Worm (Caenorhabditis elegans) whole organism, L3 larva: ENCODE results near the gene btb-5.

Source experiments
- R02D3.7 ChIP-seq: fragments of 150-350 bp; optimal IDR thresholded peaks from 2 replicates; lab custom pipeline; 2014; ENCODE audit warnings: missing biosample characterization, missing genetic modification characterization
- ZK546.5 ChIP-seq: sonication (generic microtip); optimal IDR thresholded peaks from 2 replicates; lab custom pipeline; 2017; ENCODE audit warnings: missing biosample characterization, missing genetic modification characterization
- aly-2 ChIP-seq: fragments of 150-350 bp; optimal IDR thresholded peaks from 2 replicates; lab custom pipeline; 2014; ENCODE audit warnings: missing biosample characterization, missing genetic modification characterization
- ama-1 ChIP-seq: fragments of 150-350 bp; optimal IDR thresholded peaks from 2 replicates; lab custom pipeline; 2018
- ceh-16 ChIP-seq: sonication (generic microtip); optimal IDR thresholded peaks from 2 replicates; lab custom pipeline; 2017; ENCODE audit warnings: missing biosample characterization, missing genetic modification characterization
- ceh-28 ChIP-seq: fragments of 150-350 bp; optimal IDR thresholded peaks from 2 replicates; lab custom pipeline; 2014; ENCODE audit warnings: missing biosample characterization, missing genetic modification reagents, missing genetic modification characterization
- ceh-82 ChIP-seq: fragments of 150-350 bp; optimal IDR thresholded peaks from 2 replicates; lab custom pipeline; 2014; ENCODE audit warnings: missing biosample characterization, missing genetic modification characterization
- ceh-9 ChIP-seq: sonication (generic microtip); optimal IDR thresholded peaks from 2 replicates; lab custom pipeline; 2018; ENCODE audit warnings: missing biosample characterization, missing genetic modification characterization
- daf-12 ChIP-seq: fragments of 150-350 bp; optimal IDR thresholded peaks from 2 replicates; lab custom pipeline; 2014; ENCODE audit warnings: missing biosample characterization, missing genetic modification reagents, missing genetic modification characterization
- egl-27 ChIP-seq: sonication (generic microtip); optimal IDR thresholded peaks from 4 replicates; lab custom pipeline; 2017; ENCODE audit warnings: missing biosample characterization, missing genetic modification reagents, missing genetic modification characterization
- egl-5 ChIP-seq: fragments of 150-350 bp; optimal IDR thresholded peaks from 2 replicates; lab custom pipeline; 2017; ENCODE audit warnings: missing biosample characterization, missing genetic modification reagents, missing genetic modification characterization, inconsistent platforms
- elt-1 ChIP-seq: fragments of 150-350 bp; optimal IDR thresholded peaks from 2 replicates; lab custom pipeline; 2014; ENCODE audit warnings: missing biosample characterization, missing genetic modification characterization
- elt-2 ChIP-seq: sonication (generic microtip); optimal IDR thresholded peaks from 2 replicates; lab custom pipeline; 2016; ENCODE audit warnings: missing genetic modification reagents, mild to moderate bottlenecking, missing genetic modification characterization, missing compliant biosample characterization
- elt-3 ChIP-seq, 3 experiments: fragments of 150-350 bp in 1 of 3; sonication (generic microtip) in 2 of 3; optimal IDR thresholded peaks; 2 replicates in 2 of 3; 4 replicates in 1 of 3; lab custom pipeline; 2014 to 2017; ENCODE audit warnings: missing biosample characterization in 3 of 3, missing genetic modification characterization in 3 of 3
- eor-1 ChIP-seq, 2 experiments: fragments of 150-350 bp; optimal IDR thresholded peaks; 2 replicates each; lab custom pipeline; 2014 to 2018; ENCODE audit warnings: missing biosample characterization in 2 of 2, missing genetic modification characterization in 2 of 2
- fkh-10 ChIP-seq: sonication (generic microtip); optimal IDR thresholded peaks from 2 replicates; lab custom pipeline; 2017; ENCODE audit warnings: missing biosample characterization, missing genetic modification reagents, missing genetic modification characterization
- fkh-2 ChIP-seq: fragments of 150-350 bp; optimal IDR thresholded peaks from 2 replicates; lab custom pipeline; 2014; ENCODE audit warnings: missing biosample characterization, missing genetic modification reagents, missing genetic modification characterization
- fos-1 ChIP-seq: fragments of 150-350 bp; optimal IDR thresholded peaks from 2 replicates; lab custom pipeline; 2014; ENCODE audit warnings: missing biosample characterization, missing genetic modification characterization
- hmg-11 ChIP-seq: sonication (generic microtip); optimal IDR thresholded peaks from 2 replicates; lab custom pipeline; 2016; ENCODE audit warnings: missing genetic modification characterization, missing compliant biosample characterization
- jun-1 ChIP-seq: fragments of 150-350 bp; optimal IDR thresholded peaks from 2 replicates; lab custom pipeline; 2014; ENCODE audit warnings: missing biosample characterization, missing genetic modification reagents, missing genetic modification characterization
- lin-15B ChIP-seq: fragments of 150-350 bp; optimal IDR thresholded peaks from 2 replicates; lab custom pipeline; 2014; ENCODE audit warnings: missing biosample characterization, missing genetic modification characterization
- lin-39 ChIP-seq: fragments of 150-350 bp; optimal IDR thresholded peaks from 2 replicates; lab custom pipeline; 2018; ENCODE audit warnings: missing biosample characterization, missing genetic modification reagents, missing genetic modification characterization
- lsy-12 ChIP-seq: sonication (generic microtip); optimal IDR thresholded peaks from 2 replicates; lab custom pipeline; 2016; ENCODE audit warnings: mild to moderate bottlenecking, missing genetic modification characterization, missing compliant biosample characterization
- mdl-1 ChIP-seq: fragments of 150-350 bp; optimal IDR thresholded peaks from 2 replicates; lab custom pipeline; 2014; ENCODE audit warnings: missing biosample characterization, missing genetic modification characterization
- mml-1 ChIP-seq: fragments of 150-350 bp; sonication (generic microtip); optimal IDR thresholded peaks from 3 replicates; lab custom pipeline; 2014; ENCODE audit warnings: missing biosample characterization, missing genetic modification characterization
- nfya-1 ChIP-seq: sonication (generic microtip); optimal IDR thresholded peaks from 2 replicates; lab custom pipeline; 2017; ENCODE audit warnings: missing genetic modification characterization, mild to moderate bottlenecking, missing compliant biosample characterization, antibody characterized with exemption, moderate library complexity; ENCODE audit not compliant: insufficient read depth
- nhr-11 ChIP-seq: fragments of 150-350 bp; optimal IDR thresholded peaks from 2 replicates; lab custom pipeline; 2014; ENCODE audit warnings: missing biosample characterization, missing genetic modification characterization
- nhr-12 ChIP-seq: fragments of 150-350 bp; optimal IDR thresholded peaks from 2 replicates; lab custom pipeline; 2014; ENCODE audit warnings: missing biosample characterization, missing genetic modification characterization
- nhr-23 ChIP-seq: fragments of 150-350 bp; optimal IDR thresholded peaks from 2 replicates; lab custom pipeline; 2014; ENCODE audit warnings: missing biosample characterization, missing genetic modification reagents, missing genetic modification characterization
- nhr-237 ChIP-seq: fragments of 150-350 bp; optimal IDR thresholded peaks from 2 replicates; lab custom pipeline; 2014; ENCODE audit warnings: missing biosample characterization, missing genetic modification characterization
- nhr-25 ChIP-seq: sonication (generic microtip); optimal IDR thresholded peaks from 2 replicates; lab custom pipeline; 2017; ENCODE audit warnings: missing biosample characterization, missing genetic modification characterization
- nhr-28 ChIP-seq: fragments of 150-350 bp; optimal IDR thresholded peaks from 2 replicates; lab custom pipeline; 2014; ENCODE audit warnings: missing biosample characterization, missing genetic modification characterization
- nhr-43 ChIP-seq: sonication (generic microtip); optimal IDR thresholded peaks from 2 replicates; lab custom pipeline; 2016; ENCODE audit warnings: mild to moderate bottlenecking, missing genetic modification characterization, missing compliant biosample characterization; ENCODE audit not compliant: poor library complexity, severe bottlenecking
- nhr-67 ChIP-seq: fragments of 150-350 bp; optimal IDR thresholded peaks from 2 replicates; lab custom pipeline; 2014; ENCODE audit warnings: missing biosample characterization, missing genetic modification characterization
- nhr-76 ChIP-seq: fragments of 150-350 bp; sonication (generic microtip); optimal IDR thresholded peaks from 5 replicates; lab custom pipeline; 2014; ENCODE audit warnings: missing biosample characterization, missing genetic modification characterization
- nhr-77 ChIP-seq: fragments of 150-350 bp; optimal IDR thresholded peaks from 2 replicates; lab custom pipeline; 2014; ENCODE audit warnings: missing biosample characterization, missing genetic modification characterization
- pha-4 ChIP-seq: fragments of 150-350 bp; optimal IDR thresholded peaks from 2 replicates; lab custom pipeline; 2014; ENCODE audit warnings: missing biosample characterization, missing genetic modification reagents, missing genetic modification characterization
- pqm-1 ChIP-seq: fragments of 150-350 bp; optimal IDR thresholded peaks from 2 replicates; lab custom pipeline; 2017; ENCODE audit warnings: missing biosample characterization, missing genetic modification characterization, inconsistent platforms
- sea-2 ChIP-seq: fragments of 150-350 bp; sonication (generic microtip); optimal IDR thresholded peaks from 4 replicates; lab custom pipeline; 2014; ENCODE audit warnings: missing biosample characterization, missing genetic modification reagents, missing genetic modification characterization
- skn-1 ChIP-seq: fragments of 150-350 bp; optimal IDR thresholded peaks from 2 replicates; lab custom pipeline; 2014; ENCODE audit warnings: missing biosample characterization, missing genetic modification characterization
- snpc-4 ChIP-seq: fragments of 150-350 bp; optimal IDR thresholded peaks from 2 replicates; lab custom pipeline; 2014; ENCODE audit warnings: missing biosample characterization, missing genetic modification characterization
- tbx-2 ChIP-seq: sonication (generic microtip); optimal IDR thresholded peaks from 2 replicates; lab custom pipeline; 2016; ENCODE audit warnings: mild to moderate bottlenecking, missing genetic modification characterization, missing compliant biosample characterization
- unc-39 ChIP-seq: sonication (generic microtip); optimal IDR thresholded peaks from 4 replicates; lab custom pipeline; 2017; ENCODE audit warnings: missing biosample characterization, missing genetic modification characterization
- unc-62 ChIP-seq: fragments of 150-350 bp; sonication (generic microtip); optimal IDR thresholded peaks from 4 replicates; lab custom pipeline; 2014; ENCODE audit warnings: missing biosample characterization, missing genetic modification reagents, missing genetic modification characterization
- zag-1 ChIP-seq: fragments of 150-350 bp; optimal IDR thresholded peaks from 2 replicates; lab custom pipeline; 2014; ENCODE audit warnings: missing biosample characterization, missing genetic modification characterization
- ztf-11 ChIP-seq: fragments of 150-350 bp; optimal IDR thresholded peaks from 2 replicates; lab custom pipeline; 2014; ENCODE audit warnings: missing biosample characterization, missing genetic modification characterization
- ztf-4 ChIP-seq: fragments of 150-350 bp; optimal IDR thresholded peaks from 2 replicates; lab custom pipeline; 2014; ENCODE audit warnings: missing biosample characterization, missing genetic modification characterization

Gene btb-5

DNA sequence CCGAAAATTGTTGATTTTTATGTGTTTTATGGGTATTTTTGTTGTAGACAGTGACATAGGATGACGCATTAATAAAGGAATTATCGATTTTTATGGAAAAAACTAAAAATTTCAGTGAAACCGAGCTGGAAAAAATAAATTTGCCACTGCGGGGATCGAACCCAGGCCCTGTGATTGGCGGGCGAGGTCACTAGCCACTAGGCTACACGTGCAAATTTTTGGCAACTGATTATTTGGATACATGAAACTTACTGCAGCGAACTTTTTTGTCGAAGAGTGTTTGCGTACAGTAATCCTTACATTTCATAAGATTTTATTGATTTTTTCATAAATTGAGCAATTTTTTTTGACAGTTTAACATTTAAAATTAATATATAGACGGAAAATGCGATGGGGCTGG lies 28.2 kb upstream of the btb-5 start:
- TF ChIP-seq lin-39 = peak; percentile 18
- peak; percentile 6 for TF ChIP-seq nhr-23 (tag; lab: Kevin White, UChicago)
- no peak for TF ChIP-seq hmg-11 (tag; lab: Kevin White, UChicago)
- peak; percentile 37 for TF ChIP-seq aly-2
- TF ChIP-seq nhr-237 (tag; lab: Kevin White, UChicago) = no peak
- TF ChIP-seq nfya-1 (tag; lab: Kevin White, UChicago) = peak; percentile 48
- TF ChIP-seq nhr-25 (tag; lab: Kevin White, UChicago) = peak; percentile 14
- no peak for TF ChIP-seq ZK546.5 (tag; lab: Kevin White, UChicago)
- no peak for TF ChIP-seq ceh-16 (tag; lab: Kevin White, UChicago)
- TF ChIP-seq skn-1 (tag; lab: Kevin White, UChicago) = peak; percentile 75
- TF ChIP-seq tbx-2 (tag; lab: Kevin White, UChicago) = peak; percentile 37
- no peak for TF ChIP-seq nhr-12
- TF ChIP-seq jun-1 (tag; lab: Kevin White, UChicago) = peak; percentile 15
- TF ChIP-seq nhr-76 = no peak
- TF ChIP-seq ceh-9 = no peak
- TF ChIP-seq ztf-4 (tag; lab: Kevin White, UChicago) = peak; percentile 28
- no peak for TF ChIP-seq mml-1 (tag; lab: Kevin White, UChicago)
- TF ChIP-seq daf-12 = no peak
- no peak for TF ChIP-seq unc-39 (tag; lab: Kevin White, UChicago)
- TF ChIP-seq eor-1 (tag; optimal IDR thresholded peaks at IDR 0.05; lab: Kevin White, UChicago) = no peak
- TF ChIP-seq lsy-12 (tag; lab: Kevin White, UChicago) = peak; percentile 55
- TF ChIP-seq elt-3 (tag; optimal IDR thresholded peaks at IDR 0.05; lab: Kevin White, UChicago) = no peak
- peak; percentile 63 for TF ChIP-seq R02D3.7 (tag; lab: Kevin White, UChicago)
- no peak for TF ChIP-seq fkh-2 (tag; lab: Kevin White, UChicago)
- no peak for TF ChIP-seq zag-1
- no peak for TF ChIP-seq fkh-10 (GFP tag; lab: Kevin White, UChicago)
- TF ChIP-seq snpc-4 (tag; lab: Kevin White, UChicago) = no peak
- TF ChIP-seq nhr-77 (tag; lab: Kevin White, UChicago) = no peak
- TF ChIP-seq ceh-82 (tag; lab: Kevin White, UChicago) = no peak
- TF ChIP-seq mdl-1 (tag; lab: Kevin White, UChicago) = no peak
- TF ChIP-seq pha-4 (tag; lab: Kevin White, UChicago) = peak; percentile 54
- TF ChIP-seq nhr-11 (tag; lab: Kevin White, UChicago) = no peak
- TF ChIP-seq nhr-28 (tag; lab: Kevin White, UChicago) = no peak
- no peak for TF ChIP-seq sea-2 (GFP tag; lab: Kevin White, UChicago)
- no peak for TF ChIP-seq elt-1 (tag; lab: Kevin White, UChicago)
- TF ChIP-seq unc-62 (GFP tag; lab: Kevin White, UChicago) = no peak
- no peak for TF ChIP-seq ztf-11 (tag; lab: Kevin White, UChicago)
- TF ChIP-seq fos-1 (tag; lab: Kevin White, UChicago) = no peak
- peak; percentile 30 for TF ChIP-seq ceh-28 (tag; lab: Kevin White, UChicago)
- TF ChIP-seq pqm-1 (tag; lab: Kevin White, UChicago) = peak; percentile 11
- TF ChIP-seq nhr-67 = no peak
- TF ChIP-seq egl-5 (tag; lab: Kevin White, UChicago) = no peak
- peak; percentile 74 for TF ChIP-seq ama-1 (lab: Kevin White, UChicago)
- peak; percentile 48 for TF ChIP-seq elt-2 (tag; lab: Kevin White, UChicago)
- TF ChIP-seq egl-27 (tag; lab: Kevin White, UChicago) = no peak
- peak; percentile 40 for TF ChIP-seq nhr-43 (tag; lab: Kevin White, UChicago)
- peak; percentile 11 for TF ChIP-seq lin-15B
